Worm (Caenorhabditis elegans) whole organism, L3 larva: ENCODE results near the gene Y39A1A.17.

ENCODE experiments used
- R02D3.7 ChIP-seq: fragments of 150-350 bp; optimal IDR thresholded peaks from 2 replicates; lab custom pipeline; 2014; ENCODE audit warnings: missing biosample characterization, missing genetic modification characterization
- ceh-28 ChIP-seq: fragments of 150-350 bp; optimal IDR thresholded peaks from 2 replicates; lab custom pipeline; 2014; ENCODE audit warnings: missing biosample characterization, missing genetic modification reagents, missing genetic modification characterization
- elt-2 ChIP-seq: sonication (generic microtip); optimal IDR thresholded peaks from 2 replicates; lab custom pipeline; 2016; ENCODE audit warnings: missing genetic modification reagents, mild to moderate bottlenecking, missing genetic modification characterization, missing compliant biosample characterization
- elt-3 ChIP-seq, 3 experiments: fragments of 150-350 bp in 1 of 3; sonication (generic microtip) in 2 of 3; optimal IDR thresholded peaks; 2 replicates in 2 of 3; 4 replicates in 1 of 3; lab custom pipeline; 2014 to 2017; ENCODE audit warnings: missing biosample characterization in 3 of 3, missing genetic modification characterization in 3 of 3
- fos-1 ChIP-seq: fragments of 150-350 bp; optimal IDR thresholded peaks from 2 replicates; lab custom pipeline; 2014; ENCODE audit warnings: missing biosample characterization, missing genetic modification characterization
- jun-1 ChIP-seq: fragments of 150-350 bp; optimal IDR thresholded peaks from 2 replicates; lab custom pipeline; 2014; ENCODE audit warnings: missing biosample characterization, missing genetic modification reagents, missing genetic modification characterization
- lin-39 ChIP-seq: fragments of 150-350 bp; optimal IDR thresholded peaks from 2 replicates; lab custom pipeline; 2018; ENCODE audit warnings: missing biosample characterization, missing genetic modification reagents, missing genetic modification characterization
- lsy-12 ChIP-seq: sonication (generic microtip); optimal IDR thresholded peaks from 2 replicates; lab custom pipeline; 2016; ENCODE audit warnings: mild to moderate bottlenecking, missing genetic modification characterization, missing compliant biosample characterization
- nhr-11 ChIP-seq: fragments of 150-350 bp; optimal IDR thresholded peaks from 2 replicates; lab custom pipeline; 2014; ENCODE audit warnings: missing biosample characterization, missing genetic modification characterization
- nhr-12 ChIP-seq: fragments of 150-350 bp; optimal IDR thresholded peaks from 2 replicates; lab custom pipeline; 2014; ENCODE audit warnings: missing biosample characterization, missing genetic modification characterization
- nhr-25 ChIP-seq: sonication (generic microtip); optimal IDR thresholded peaks from 2 replicates; lab custom pipeline; 2017; ENCODE audit warnings: missing biosample characterization, missing genetic modification characterization
- nhr-28 ChIP-seq: fragments of 150-350 bp; optimal IDR thresholded peaks from 2 replicates; lab custom pipeline; 2014; ENCODE audit warnings: missing biosample characterization, missing genetic modification characterization
- snpc-4 ChIP-seq: fragments of 150-350 bp; optimal IDR thresholded peaks from 2 replicates; lab custom pipeline; 2014; ENCODE audit warnings: missing biosample characterization, missing genetic modification characterization

ce11 chrIII:10689057-10689456 lies 1.9 kb downstream of the Y39A1A.17 start, which contains the start of gene Y39A1A.31:
- TF ChIP-seq fos-1 (tag; lab: Kevin White, UChicago) = no peak
- TF ChIP-seq R02D3.7 (tag; lab: Kevin White, UChicago) = no peak
- TF ChIP-seq jun-1 (tag; lab: Kevin White, UChicago) = no peak
- TF ChIP-seq nhr-25 (tag; lab: Kevin White, UChicago) = no peak
- no peak for TF ChIP-seq lsy-12 (tag; lab: Kevin White, UChicago)
- TF ChIP-seq elt-2 = no peak
- TF ChIP-seq nhr-12 (tag; lab: Kevin White, UChicago) = no peak
- no peak for TF ChIP-seq lin-39 (tag; lab: Kevin White, UChicago)
- TF ChIP-seq nhr-28 = no peak
- TF ChIP-seq nhr-11 (tag; lab: Kevin White, UChicago) = no peak
- TF ChIP-seq elt-3 (tag; optimal IDR thresholded peaks at IDR 0.05; lab: Kevin White, UChicago) = no peak
- TF ChIP-seq ceh-28 (tag; lab: Kevin White, UChicago) = no peak
- no peak for TF ChIP-seq snpc-4 (tag; lab: Kevin White, UChicago)
